Fruit fly (Drosophila melanogaster) whole organism, larva: ENCODE data around the gene CG4009.
A peak's percentile ranks its signal among the peaks of the same experiment; 100 is the strongest.

Experiments
- noc ChIP-seq: fragments of 200-800 bp; sonication (Bioruptor generic); optimal IDR thresholded peaks from 3 replicates; lab custom pipeline; 2019; ENCODE audit warnings: missing biosample characterization, mild to moderate bottlenecking, missing genetic modification characterization, moderate library complexity

CG4009 gene

DNA sequence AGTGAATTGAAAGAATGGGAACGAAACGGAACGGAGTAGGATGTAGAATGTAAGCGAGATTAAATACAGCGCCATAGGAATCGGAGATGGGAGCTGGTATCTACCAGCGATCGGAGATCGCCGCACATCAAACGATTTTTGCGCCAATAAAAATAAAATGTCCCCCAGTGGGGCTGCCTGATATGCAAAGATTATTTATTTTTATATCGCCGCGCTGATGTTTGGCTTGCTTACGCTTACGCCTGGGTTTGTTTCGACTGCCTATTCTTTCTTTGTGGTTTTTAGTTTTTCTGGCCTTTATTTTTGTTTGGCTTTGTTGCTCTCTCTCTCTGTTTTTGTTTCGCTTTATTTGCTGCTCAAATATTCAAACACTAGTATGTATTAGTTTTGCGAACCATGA, 27.9 kb upstream of the CG4009 start:
- TF ChIP-seq noc (tag; lab: Kevin White, UChicago) = peak; percentile 17

DNA sequence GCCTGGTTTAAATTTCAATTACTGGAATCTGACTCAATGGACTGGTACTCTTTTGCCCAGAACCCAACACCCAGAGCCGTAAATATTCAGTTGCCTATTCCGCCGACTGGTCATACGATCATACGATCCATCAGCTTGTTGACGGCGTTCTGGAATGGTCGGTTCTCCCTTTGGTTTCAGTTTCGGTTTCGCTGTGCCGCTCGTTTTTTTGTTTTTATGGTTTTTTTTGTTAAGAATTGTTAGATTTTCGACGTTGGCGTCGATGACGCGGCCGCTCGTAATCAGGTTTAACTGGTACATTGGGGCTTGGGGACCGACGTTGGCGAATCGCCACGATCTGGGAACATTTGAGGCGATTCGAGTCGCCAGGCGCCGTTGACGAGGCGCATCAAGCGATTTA, 26.9 kb upstream of the CG4009 start:
- no peak for TF ChIP-seq noc (tag; lab: Kevin White, UChicago)

dm6 chr3R:17061736-17062371, 26.0 kb upstream of the CG4009 start:
- TF ChIP-seq noc (tag; lab: Kevin White, UChicago) = no peak

DNA sequence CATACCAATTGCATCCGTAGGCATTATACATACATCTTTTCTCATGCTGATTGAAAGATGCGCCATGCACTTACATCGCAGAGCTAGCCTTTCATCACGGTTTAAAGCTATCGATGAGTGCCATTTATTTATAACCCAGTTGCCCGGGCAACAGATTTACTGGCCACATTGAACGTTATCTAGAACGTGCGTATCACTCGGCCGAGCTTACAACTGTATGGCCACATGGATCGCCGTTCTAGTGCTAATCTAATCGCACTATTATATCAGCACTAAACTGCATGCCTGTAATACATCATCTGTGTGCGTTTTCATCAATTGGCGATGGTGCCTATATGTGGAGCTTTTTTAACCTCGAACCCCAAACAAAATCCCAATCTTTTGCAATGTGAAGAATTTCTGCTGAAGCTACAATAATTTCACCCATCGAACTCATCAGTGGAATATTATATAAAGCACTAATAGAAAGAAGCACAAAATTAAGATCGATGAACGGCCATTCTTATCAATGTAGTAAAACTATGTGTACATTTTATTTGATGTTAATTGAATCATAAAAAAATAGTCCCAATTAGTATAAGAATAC, 25.1 kb upstream of the CG4009 start:
- no peak for TF ChIP-seq noc (tag; lab: Kevin White, UChicago)

dm6 chr3R:17060244-17060664, 24.4 kb upstream of the CG4009 start:
- peak; percentile 71 for TF ChIP-seq noc (tag; lab: Kevin White, UChicago)

dm6 chr3R:17059811-17060169, 23.9 kb upstream of the CG4009 start:
- TF ChIP-seq noc (tag; lab: Kevin White, UChicago) = no peak

DNA sequence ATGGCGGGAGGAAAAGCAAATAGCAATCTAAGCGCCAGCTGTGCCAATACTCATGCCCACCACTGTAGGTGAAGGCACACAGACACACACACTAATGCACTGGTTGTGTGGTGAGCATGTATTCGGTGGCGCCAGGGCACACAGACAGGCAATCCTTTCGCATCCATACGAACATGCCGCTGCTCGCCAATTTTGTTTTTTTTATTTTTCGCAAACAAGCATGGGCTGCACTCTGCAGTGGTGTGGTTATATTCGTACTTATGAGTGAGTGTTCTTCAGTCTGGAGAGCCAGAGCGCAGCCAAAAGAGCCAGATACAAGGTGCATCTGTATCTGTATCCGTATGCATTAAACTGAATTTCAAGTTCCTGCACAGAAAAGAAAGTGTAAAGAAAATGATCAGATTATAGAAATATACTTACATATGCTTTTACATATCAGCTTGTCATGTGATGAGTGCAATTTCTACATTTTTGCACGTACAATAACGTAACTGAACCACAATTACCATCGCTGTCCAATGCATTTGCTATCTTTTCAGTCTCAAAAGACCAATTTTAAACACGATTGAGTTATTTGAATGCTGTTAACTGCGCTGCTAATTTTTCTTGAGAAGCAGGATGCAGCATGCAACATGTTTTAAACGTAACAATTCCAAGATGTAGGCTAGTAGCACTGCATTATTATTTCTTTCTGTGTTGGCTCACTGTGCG, 23.4 kb upstream of the CG4009 start:
- TF ChIP-seq noc (tag; lab: Kevin White, UChicago) = no peak

dm6 chr3R:17056905-17057251, 21.0 kb upstream of the CG4009 start:
- TF ChIP-seq noc (tag; lab: Kevin White, UChicago) = no peak

DNA sequence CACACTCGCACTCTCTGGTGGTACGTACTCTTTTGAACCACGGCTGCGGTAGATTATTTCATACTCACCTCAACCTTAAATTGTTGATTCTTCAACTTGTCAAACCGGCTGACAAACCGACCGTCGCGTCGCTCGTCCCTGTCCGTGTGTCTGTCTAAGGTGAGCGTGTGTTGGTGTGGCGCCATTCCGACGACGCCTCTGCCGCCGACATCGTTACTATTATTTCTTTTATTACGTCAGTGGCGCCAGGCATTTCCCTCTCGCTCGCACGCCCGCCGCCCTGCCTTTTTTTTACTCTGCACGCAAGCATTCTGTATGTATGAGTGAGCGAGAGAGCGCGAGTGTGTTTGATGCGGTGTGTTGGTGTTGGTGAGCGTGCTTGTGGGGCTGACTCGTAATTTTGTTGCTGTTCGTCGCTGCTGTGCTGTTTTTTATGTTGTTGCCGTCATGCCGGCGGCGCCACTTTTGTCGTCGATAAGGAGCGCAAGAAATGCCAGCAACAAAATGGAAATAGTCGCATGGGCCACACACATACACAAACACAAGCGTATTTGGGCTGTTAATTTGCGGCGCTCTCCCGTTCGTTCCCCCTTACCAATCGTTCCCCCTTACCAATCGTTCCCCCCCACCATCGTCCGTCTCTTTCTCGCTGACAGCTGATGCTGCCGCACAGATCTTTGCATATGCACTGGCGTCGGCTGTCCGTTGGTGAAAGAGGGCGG, 20.5 kb upstream of the CG4009 start:
- peak; percentile 88 for TF ChIP-seq noc (tag; lab: Kevin White, UChicago)

- no peak for TF ChIP-seq noc (tag; lab: Kevin White, UChicago)
Measured at dm6 chr3R:17054528-17054927, 18.7 kb upstream of the CG4009 start.

- TF ChIP-seq noc (tag; lab: Kevin White, UChicago) = peak; percentile 7
Measured at dm6 chr3R:17053415-17054177, 17.8 kb upstream of the CG4009 start, which contains the start of gene Dad. Gene Dad (plus strand): TSS chr3R:17054007.

DNA sequence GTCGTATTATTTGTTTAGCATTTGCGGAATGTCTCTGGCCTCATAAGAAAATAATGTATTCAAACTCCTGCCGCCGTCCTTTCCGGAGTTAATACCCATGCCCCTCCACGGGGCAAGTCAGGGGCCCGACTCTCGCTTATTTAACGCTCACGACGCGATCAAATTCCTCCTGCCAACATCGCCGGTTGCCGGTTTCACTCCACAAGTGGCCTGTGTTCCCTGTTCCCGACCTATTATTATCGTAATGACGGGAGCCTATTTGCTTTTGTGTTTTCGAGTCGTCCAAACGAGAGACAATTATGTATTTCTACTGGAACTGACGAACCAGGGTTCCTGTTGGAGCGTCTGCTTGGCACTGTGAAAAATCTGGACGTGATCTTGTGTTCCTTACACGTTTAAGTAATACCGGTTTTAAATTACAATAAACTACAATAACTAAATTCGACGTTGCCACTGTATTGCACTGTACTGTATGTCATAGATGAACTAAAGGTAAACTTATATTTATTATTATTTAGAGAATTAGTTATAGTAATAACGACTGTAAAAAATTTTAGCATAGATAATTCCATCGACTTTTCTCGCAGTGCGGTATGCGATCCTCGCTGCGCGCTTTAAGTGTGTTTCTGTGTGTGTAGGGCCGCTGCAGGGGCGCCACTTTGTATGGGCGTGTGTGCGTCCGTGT, 16.8 kb upstream of the CG4009 start:
- no peak for TF ChIP-seq noc (tag; lab: Kevin White, UChicago)

dm6 chr3R:17048867-17049266, 13.0 kb upstream of the CG4009 start:
- no peak for TF ChIP-seq noc (tag; lab: Kevin White, UChicago)

dm6 chr3R:17043570-17043923, 7.7 kb upstream of the CG4009 start:
- TF ChIP-seq noc (tag; lab: Kevin White, UChicago) = no peak
